Worm (Caenorhabditis elegans): ENCODE measurements around the gene F32H5.1.

F32H5.1 gene

DNA sequence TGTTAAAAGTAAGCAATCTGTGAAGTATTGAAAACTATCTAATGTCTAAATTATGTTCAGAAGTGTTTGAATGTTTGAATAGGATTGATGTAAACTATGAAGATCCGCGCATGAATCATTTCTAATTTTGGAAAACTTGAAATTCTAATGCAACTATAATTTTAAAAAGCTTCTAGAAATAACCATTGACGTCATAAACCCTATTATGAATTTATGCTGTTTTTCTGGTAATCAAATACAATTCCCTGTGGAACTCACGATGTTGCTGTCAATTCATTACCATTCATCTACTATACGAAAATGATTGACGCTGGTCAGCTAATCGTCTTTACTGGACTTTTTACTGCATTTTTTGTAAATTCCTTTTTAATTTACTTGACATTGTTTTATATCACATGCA lies 30.4 kb downstream of the F32H5.1 start, which contains the start of gene str-37:
Gene str-37, plus strand, starts transcription at position 301 of the 400 bp plus-strand sequence.
- TF ChIP-seq dao-5 (tag; optimal IDR thresholded peaks at IDR 0.05) (no peak), W03F9.2 (tag; optimal IDR thresholded peaks at IDR 0.05) (no peak), him-1 (tag; optimal IDR thresholded peaks at IDR 0.05) (no peak)

DNA sequence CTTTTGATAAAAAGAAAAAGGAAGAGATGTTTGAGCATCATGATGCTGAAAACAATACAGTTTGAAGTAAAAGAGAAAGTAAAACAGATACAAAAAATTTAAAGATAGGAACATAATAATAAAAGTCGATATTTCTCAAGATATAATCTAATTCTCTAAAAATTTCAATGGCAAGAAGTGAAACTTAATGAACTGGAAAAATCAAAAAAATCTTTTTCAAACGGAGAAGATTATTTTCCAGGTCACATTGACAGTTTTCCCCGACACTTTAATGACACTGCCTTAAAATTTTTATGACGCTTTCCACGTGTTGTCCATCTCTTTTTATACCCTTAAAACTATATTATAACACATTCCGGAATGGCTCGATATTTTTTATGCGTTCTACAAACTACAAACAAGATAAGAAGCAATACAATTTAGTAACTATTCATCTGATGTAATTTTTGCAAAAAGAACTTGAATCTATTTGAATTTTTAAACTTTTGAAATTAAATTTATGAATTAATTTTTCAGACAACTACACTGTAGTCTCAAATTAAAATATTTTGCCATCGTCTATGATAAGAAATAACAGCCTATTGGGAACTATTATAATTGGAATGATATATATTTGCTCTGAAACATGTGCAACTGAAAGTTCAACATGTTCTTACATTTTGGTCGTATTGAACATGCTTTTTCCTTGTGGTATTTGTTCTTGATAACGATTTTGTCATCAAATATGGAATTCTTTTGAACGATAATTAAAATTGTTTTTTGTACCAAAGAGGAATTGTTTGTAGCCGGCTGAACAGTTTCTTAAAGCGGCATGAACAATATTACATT lies 32.7 kb downstream of the F32H5.1 start, which contains the start of gene C50B6.7:
Gene C50B6.7, minus strand, starts transcription at position 51 of the 828 bp plus-strand sequence.
- TF ChIP-seq him-1 (tag; optimal IDR thresholded peaks at IDR 0.05) (no peak), W03F9.2 (tag; optimal IDR thresholded peaks at IDR 0.05) (no peak), dao-5 (tag; optimal IDR thresholded peaks at IDR 0.05) (no peak)

DNA sequence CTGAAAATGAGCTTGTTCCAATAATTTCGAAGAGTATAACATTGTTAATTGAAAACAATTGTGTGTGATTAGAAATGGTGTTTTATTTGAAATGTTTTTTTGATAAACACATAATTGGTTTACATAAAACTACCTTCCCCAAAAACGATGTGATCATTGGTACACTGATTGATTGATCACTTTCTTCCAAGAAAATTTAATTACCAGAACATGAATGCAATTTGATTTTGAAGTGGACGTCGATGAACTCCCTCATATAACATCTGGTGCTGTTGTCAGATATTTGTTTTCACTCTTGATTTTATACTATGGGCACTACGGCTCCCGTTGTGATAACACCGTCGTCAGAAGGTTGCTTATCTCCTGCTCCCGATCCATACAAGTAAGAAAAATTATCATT lies 37.2 kb downstream of the F32H5.1 start, which contains the start of gene srh-15:
Gene srh-15, plus strand, starts transcription at position 301 of the 400 bp plus-strand sequence.
- TF ChIP-seq him-1 (tag; optimal IDR thresholded peaks at IDR 0.05) (no peak), W03F9.2 (tag; optimal IDR thresholded peaks at IDR 0.05) (no peak), dao-5 (tag; optimal IDR thresholded peaks at IDR 0.05) (no peak)

DNA sequence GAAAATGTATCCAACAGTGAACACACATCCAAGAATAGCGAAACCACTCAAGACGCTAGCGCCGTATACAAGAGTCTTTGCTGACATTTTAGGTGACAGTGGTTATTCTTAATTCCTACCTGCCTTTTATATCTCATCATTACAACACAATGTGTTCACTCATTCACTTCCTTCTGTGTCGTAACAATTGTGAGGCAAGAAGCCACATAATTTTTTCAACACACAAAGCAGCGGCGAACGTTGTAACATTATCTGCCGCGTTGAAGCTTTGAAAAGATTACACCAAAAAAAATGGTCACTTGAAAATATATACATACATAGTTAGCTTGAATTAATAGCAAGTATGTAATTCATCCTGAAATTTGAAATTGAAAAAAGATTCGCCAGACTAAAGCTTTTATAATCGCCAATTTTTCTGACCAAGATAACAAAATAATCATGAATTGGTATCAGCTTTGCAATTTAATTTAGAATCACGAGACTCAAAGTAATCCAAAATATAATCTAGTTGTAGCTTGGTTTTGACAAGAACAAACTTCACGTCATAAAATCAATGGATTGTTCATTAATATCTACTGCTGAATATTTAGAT lies 39.8 kb downstream of the F32H5.1 start, which contains the start of the genes col-161 and srh-18:
Gene col-161, minus strand, starts transcription at position 101 of the 592 bp plus-strand sequence.
Gene srh-18, plus strand, starts transcription at position 542 of the 592 bp plus-strand sequence.
- no peak for TF ChIP-seq him-1 (tag; optimal IDR thresholded peaks at IDR 0.05)
- no peak for TF ChIP-seq W03F9.2 (tag; optimal IDR thresholded peaks at IDR 0.05)
- TF ChIP-seq dao-5 (tag; optimal IDR thresholded peaks at IDR 0.05): no peak

DNA sequence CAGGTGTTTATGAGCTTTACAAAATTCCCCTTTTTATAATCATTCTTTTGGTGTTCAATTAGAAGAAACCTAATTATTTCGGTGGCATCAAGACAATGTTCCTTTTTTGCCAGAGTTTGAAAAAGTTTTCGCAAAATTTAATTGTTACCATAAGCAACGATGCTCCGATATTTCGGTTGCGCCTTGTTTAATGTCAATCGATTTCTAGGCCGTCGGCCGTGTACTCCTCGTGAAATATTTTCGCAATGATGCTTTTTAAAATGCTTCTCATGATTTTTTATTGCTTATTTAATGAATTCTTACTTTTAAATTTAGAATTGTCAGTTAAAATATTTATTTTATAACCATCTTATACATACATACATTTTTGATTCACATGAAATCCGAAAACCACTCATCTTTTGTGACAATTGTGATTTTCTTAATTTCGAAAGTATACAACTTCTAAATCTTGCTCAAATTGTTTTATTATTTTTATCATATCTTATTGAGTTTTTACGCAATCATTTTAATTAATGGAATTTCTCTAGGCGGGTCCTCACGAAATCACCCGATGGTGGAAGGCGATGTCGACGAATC lies 44.7 kb downstream of the F32H5.1 start, which contains the start of gene C50B6.3:
Gene C50B6.3, plus strand, starts transcription at position 529 of the 579 bp plus-strand sequence.
- TF ChIP-seq W03F9.2 (tag; optimal IDR thresholded peaks at IDR 0.05) (peak; percentile 78), him-1 (tag; optimal IDR thresholded peaks at IDR 0.05) (no peak), dao-5 (tag; optimal IDR thresholded peaks at IDR 0.05) (no peak)

DNA sequence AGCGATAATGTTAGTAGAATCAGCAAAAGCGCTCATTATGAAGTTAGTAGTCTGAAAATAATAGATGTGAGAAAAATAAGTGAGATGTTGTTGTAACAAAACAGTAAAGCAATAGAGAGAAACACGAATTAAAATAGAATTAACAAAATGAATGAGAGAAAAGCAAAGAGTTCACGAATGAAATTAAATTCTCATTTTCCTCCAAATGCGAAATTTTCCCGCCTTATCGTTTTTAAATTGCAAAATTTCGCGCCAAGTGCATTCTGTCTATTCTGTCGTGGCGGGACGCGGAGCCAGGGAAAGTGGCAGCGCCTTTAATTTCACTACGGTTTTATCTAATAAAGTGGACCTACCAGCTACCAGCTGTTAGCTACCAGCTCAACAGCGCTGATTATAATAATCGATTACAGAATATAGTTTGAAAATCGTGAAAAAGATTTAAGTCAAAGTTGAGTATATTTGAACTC lies 45.6 kb downstream of the F32H5.1 start, which contains the start of gene nasp-2:
Gene nasp-2, minus strand, starts transcription at position 51 of the 467 bp plus-strand sequence.
- TF ChIP-seq W03F9.2 (tag; optimal IDR thresholded peaks at IDR 0.05) (peak; percentile 52), dao-5 (tag; optimal IDR thresholded peaks at IDR 0.05) (no peak)

DNA sequence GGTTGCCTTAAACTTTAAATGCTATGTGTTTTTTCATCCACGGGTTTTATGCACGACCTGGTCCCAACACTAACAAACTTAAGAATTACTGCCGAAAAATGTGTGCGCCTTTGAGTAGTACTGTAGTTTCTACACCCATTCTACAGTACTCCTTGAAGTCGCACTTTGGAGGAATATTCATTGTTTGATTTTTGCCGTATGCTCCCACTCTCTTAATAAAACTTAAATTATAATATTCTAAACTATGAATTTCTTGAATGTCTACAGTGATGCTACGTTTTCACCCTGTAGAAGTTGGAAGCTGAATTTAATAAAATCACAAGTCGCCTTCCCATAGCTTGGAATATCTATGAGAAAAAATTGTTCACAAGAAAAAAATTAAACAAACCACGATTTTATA lies 48.0 kb downstream of the F32H5.1 start:
- TF ChIP-seq dao-5 (tag; optimal IDR thresholded peaks at IDR 0.05) (no peak), W03F9.2 (tag; optimal IDR thresholded peaks at IDR 0.05) (no peak), him-1 (tag; optimal IDR thresholded peaks at IDR 0.05) (no peak)

DNA sequence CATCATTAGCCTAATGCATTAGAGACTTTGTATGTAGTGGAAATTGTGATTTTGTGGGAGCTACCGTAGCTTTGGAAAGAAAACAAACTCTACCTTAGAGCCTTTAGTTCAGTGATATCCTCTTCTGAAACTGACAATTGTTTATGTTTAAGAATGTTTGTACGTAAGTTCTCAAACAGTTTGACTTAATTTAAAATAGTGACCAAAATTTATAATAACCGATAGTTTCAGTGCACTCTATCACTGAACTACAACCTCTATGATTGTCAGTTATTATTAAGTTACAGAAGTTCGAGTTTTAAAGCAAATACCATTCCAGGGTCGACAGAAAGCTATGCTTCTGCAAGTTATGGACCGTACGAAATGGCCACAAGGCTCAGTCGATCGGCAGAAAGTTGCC lies 49.2 kb downstream of the F32H5.1 start, which contains the start of gene C50B6.1:
Gene C50B6.1, plus strand, starts transcription at position 301 of the 400 bp plus-strand sequence.
- TF ChIP-seq W03F9.2 (tag; optimal IDR thresholded peaks at IDR 0.05) (no peak), him-1 (tag; optimal IDR thresholded peaks at IDR 0.05) (no peak), dao-5 (tag; optimal IDR thresholded peaks at IDR 0.05) (no peak)
